Worm (Caenorhabditis elegans) whole organism, late embryonic: ENCODE data around the gene clec-240.

Experiments
- C38D4.7 ChIP-seq: fragments of 200-800 bp; sonication (Bioruptor generic); optimal IDR thresholded peaks from 2 replicates; lab custom pipeline; 2018; ENCODE audit warnings: mild to moderate bottlenecking, missing genetic modification characterization, moderate library complexity, missing compliant biosample characterization
- K09A11.1 ChIP-seq: sonication (generic microtip); optimal IDR thresholded peaks from 2 replicates; lab custom pipeline; 2017; ENCODE audit warnings: antibody characterized with exemption, mild to moderate bottlenecking, missing genetic modification characterization, missing compliant biosample characterization; ENCODE audit not compliant: insufficient read depth
- T23F11.4 ChIP-seq: fragments of 200-800 bp; sonication (Bioruptor generic); optimal IDR thresholded peaks from 2 replicates; lab custom pipeline; 2018; ENCODE audit warnings: mild to moderate bottlenecking, missing genetic modification characterization, missing compliant biosample characterization
- Y22D7AL.16 ChIP-seq: sonication (generic microtip); optimal IDR thresholded peaks from 2 replicates; lab custom pipeline; 2016; ENCODE audit warnings: missing genetic modification characterization, missing compliant biosample characterization
- ahr-1 ChIP-seq: sonication (generic microtip); optimal IDR thresholded peaks from 2 replicates; lab custom pipeline; 2016; ENCODE audit warnings: missing genetic modification characterization, missing compliant biosample characterization
- ama-1 ChIP-seq: fragments of 150-350 bp; optimal IDR thresholded peaks from 2 replicates; lab custom pipeline; 2014
- ceh-18 ChIP-seq: sonication (generic microtip); optimal IDR thresholded peaks from 2 replicates; lab custom pipeline; 2016; ENCODE audit warnings: missing genetic modification characterization, missing compliant biosample characterization
- ceh-19 ChIP-seq: fragments of 200-800 bp; sonication (Bioruptor generic); optimal IDR thresholded peaks from 2 replicates; lab custom pipeline; 2018; ENCODE audit warnings: mild to moderate bottlenecking, missing genetic modification characterization, missing compliant biosample characterization
- ceh-22 ChIP-seq: sonication (generic microtip); optimal IDR thresholded peaks from 2 replicates; lab custom pipeline; 2017; ENCODE audit warnings: missing biosample characterization, missing genetic modification characterization
- ceh-48 ChIP-seq: sonication (generic microtip); optimal IDR thresholded peaks from 2 replicates; lab custom pipeline; 2016; ENCODE audit warnings: missing genetic modification characterization, inconsistent platforms, missing compliant biosample characterization
- che-1 ChIP-seq: sonication (generic microtip); optimal IDR thresholded peaks from 2 replicates; lab custom pipeline; 2016; ENCODE audit warnings: mild to moderate bottlenecking, missing genetic modification characterization, missing compliant biosample characterization
- dve-1 ChIP-seq: sonication (generic microtip); optimal IDR thresholded peaks from 2 replicates; lab custom pipeline; 2017; ENCODE audit warnings: antibody characterized with exemption, mild to moderate bottlenecking, missing genetic modification characterization, missing compliant biosample characterization
- elt-2 ChIP-seq: sonication (generic microtip); optimal IDR thresholded peaks from 2 replicates; lab custom pipeline; 2016; ENCODE audit warnings: missing genetic modification reagents, missing genetic modification characterization, missing compliant biosample characterization
- elt-4 ChIP-seq: sonication (generic microtip); optimal IDR thresholded peaks from 2 replicates; lab custom pipeline; 2016; ENCODE audit warnings: missing genetic modification characterization, missing compliant biosample characterization
- eyg-1 ChIP-seq: sonication (generic microtip); optimal IDR thresholded peaks from 2 replicates; lab custom pipeline; 2016; ENCODE audit warnings: missing genotype, missing genetic modification characterization, missing compliant biosample characterization
- fax-1 ChIP-seq: sonication (generic microtip); optimal IDR thresholded peaks from 2 replicates; lab custom pipeline; 2016; ENCODE audit warnings: missing genotype, missing genetic modification characterization, missing compliant biosample characterization
- fkh-10 ChIP-seq: fragments of 150-350 bp; optimal IDR thresholded peaks from 2 replicates; lab custom pipeline; 2014; ENCODE audit warnings: missing biosample characterization, missing genetic modification reagents, missing genetic modification characterization
- fkh-6 ChIP-seq: sonication (generic microtip); optimal IDR thresholded peaks from 2 replicates; lab custom pipeline; 2016; ENCODE audit warnings: missing genetic modification characterization, missing compliant biosample characterization
- gmeb-2 ChIP-seq: sonication (generic microtip); optimal IDR thresholded peaks from 2 replicates; lab custom pipeline; 2016; ENCODE audit warnings: missing genetic modification characterization, inconsistent platforms, missing compliant biosample characterization
- hlh-15 ChIP-seq: sonication (generic microtip); optimal IDR thresholded peaks from 2 replicates; lab custom pipeline; 2016; ENCODE audit warnings: missing genetic modification characterization, missing compliant biosample characterization
- hlh-30 ChIP-seq: sonication (generic microtip); optimal IDR thresholded peaks from 2 replicates; lab custom pipeline; 2017; ENCODE audit warnings: antibody characterized with exemption, missing genetic modification characterization, missing compliant biosample characterization; ENCODE audit not compliant: insufficient read depth
- lim-6 ChIP-seq: sonication (generic microtip); optimal IDR thresholded peaks from 2 replicates; lab custom pipeline; 2016; ENCODE audit warnings: missing genetic modification characterization, missing compliant biosample characterization
- lin-11 ChIP-seq: fragments of 200-800 bp; sonication (Bioruptor generic); optimal IDR thresholded peaks from 2 replicates; lab custom pipeline; 2018; ENCODE audit warnings: mild to moderate bottlenecking, missing genetic modification characterization, missing compliant biosample characterization
- madf-2 ChIP-seq: sonication (generic microtip); optimal IDR thresholded peaks from 2 replicates; lab custom pipeline; 2017; ENCODE audit warnings: missing genetic modification characterization, missing compliant biosample characterization
- nfya-1 ChIP-seq: sonication (generic microtip); optimal IDR thresholded peaks from 2 replicates; lab custom pipeline; 2017; ENCODE audit warnings: missing genetic modification characterization, mild to moderate bottlenecking, missing compliant biosample characterization, antibody characterized with exemption, moderate library complexity
- npax-4 ChIP-seq: sonication (generic microtip); optimal IDR thresholded peaks from 2 replicates; lab custom pipeline; 2016; ENCODE audit warnings: missing genetic modification characterization, missing compliant biosample characterization
- pag-3 ChIP-seq: sonication (generic microtip); optimal IDR thresholded peaks from 2 replicates; lab custom pipeline; 2016; ENCODE audit warnings: missing compliant biosample characterization, missing genetic modification characterization, borderline replicate concordance
- pax-1 ChIP-seq: fragments of 150-350 bp; optimal IDR thresholded peaks from 2 replicates; lab custom pipeline; 2014; ENCODE audit warnings: missing biosample characterization, missing genetic modification characterization
- pha-4 ChIP-seq: fragments of 150-350 bp; optimal IDR thresholded peaks from 2 replicates; lab custom pipeline; 2018; ENCODE audit warnings: missing biosample characterization, missing genetic modification reagents, missing genetic modification characterization
- pqm-1 ChIP-seq: sonication (generic microtip); optimal IDR thresholded peaks from 2 replicates; lab custom pipeline; 2016; ENCODE audit warnings: missing genetic modification characterization, missing compliant biosample characterization
- pros-1 ChIP-seq: fragments of 150-350 bp; optimal IDR thresholded peaks from 2 replicates; lab custom pipeline; 2014; ENCODE audit warnings: missing biosample characterization, missing genetic modification reagents, missing genetic modification characterization
- ref-2 ChIP-seq: sonication (generic microtip); optimal IDR thresholded peaks from 2 replicates; lab custom pipeline; 2016; ENCODE audit warnings: missing genetic modification characterization, missing compliant biosample characterization
- sdc-2 ChIP-seq: sonication (generic microtip); optimal IDR thresholded peaks from 2 replicates; lab custom pipeline; 2016; ENCODE audit warnings: missing genotype, missing genetic modification characterization, missing compliant biosample characterization
- syd-9 ChIP-seq: sonication (generic microtip); optimal IDR thresholded peaks from 2 replicates; lab custom pipeline; 2016; ENCODE audit warnings: mild to moderate bottlenecking, missing genetic modification characterization, moderate library complexity, missing compliant biosample characterization
- tbx-7 ChIP-seq: sonication (generic microtip); optimal IDR thresholded peaks from 2 replicates; lab custom pipeline; 2016; ENCODE audit warnings: missing genotype, missing genetic modification characterization, missing compliant biosample characterization
- ttx-3 ChIP-seq: sonication (generic microtip); optimal IDR thresholded peaks from 2 replicates; lab custom pipeline; 2016; ENCODE audit warnings: missing genetic modification reagents, missing genetic modification characterization, missing compliant biosample characterization
- unc-42 ChIP-seq: sonication (generic microtip); optimal IDR thresholded peaks from 2 replicates; lab custom pipeline; 2016; ENCODE audit warnings: missing genotype, missing genetic modification characterization, missing compliant biosample characterization
- ztf-16 ChIP-seq: sonication (generic microtip); optimal IDR thresholded peaks from 2 replicates; lab custom pipeline; 2017; ENCODE audit warnings: missing genetic modification characterization, missing compliant biosample characterization

The clec-240 gene

DNA sequence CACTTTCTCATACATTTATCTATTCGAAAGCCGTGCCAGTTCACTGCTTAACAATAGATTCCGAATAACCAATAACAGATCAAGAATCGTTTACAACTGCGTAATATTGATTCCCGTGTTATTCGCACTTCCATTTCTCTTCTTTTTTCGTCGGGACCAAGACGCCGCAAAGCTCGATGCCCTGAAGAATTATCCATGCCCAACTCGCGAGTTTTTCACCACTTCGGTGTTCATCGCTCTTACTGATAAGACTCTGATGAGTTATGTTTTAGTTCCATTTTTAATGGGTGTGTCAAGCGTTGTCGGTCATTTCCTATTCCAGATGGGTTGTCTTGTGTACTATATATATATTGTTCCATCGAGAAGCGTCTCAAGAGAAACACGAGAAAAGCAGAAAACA lies 36.5 kb upstream of the clec-240 start:
- TF ChIP-seq gmeb-2 (no peak), pha-4 (tag; lab: Kevin White, UChicago) (no peak), fax-1 (tag; lab: Kevin White, UChicago) (no peak), ceh-22 (tag; lab: Kevin White, UChicago) (no peak), elt-2 (no peak), Y22D7AL.16 (tag; lab: Kevin White, UChicago) (no peak), ceh-18 (tag; lab: Kevin White, UChicago) (no peak), ref-2 (tag; lab: Kevin White, UChicago) (no peak), madf-2 (no peak), ceh-48 (tag; lab: Kevin White, UChicago) (no peak), C38D4.7 (no peak), pqm-1 (tag; lab: Kevin White, UChicago) (no peak), fkh-6 (no peak), che-1 (tag; lab: Kevin White, UChicago) (no peak), nfya-1 (tag; lab: Kevin White, UChicago) (no peak), lin-11 (tag; lab: Kevin White, UChicago) (no peak), hlh-15 (tag; lab: Kevin White, UChicago) (no peak), unc-42 (tag; lab: Kevin White, UChicago) (no peak), eyg-1 (no peak), ztf-16 (tag; lab: Kevin White, UChicago) (no peak)

DNA sequence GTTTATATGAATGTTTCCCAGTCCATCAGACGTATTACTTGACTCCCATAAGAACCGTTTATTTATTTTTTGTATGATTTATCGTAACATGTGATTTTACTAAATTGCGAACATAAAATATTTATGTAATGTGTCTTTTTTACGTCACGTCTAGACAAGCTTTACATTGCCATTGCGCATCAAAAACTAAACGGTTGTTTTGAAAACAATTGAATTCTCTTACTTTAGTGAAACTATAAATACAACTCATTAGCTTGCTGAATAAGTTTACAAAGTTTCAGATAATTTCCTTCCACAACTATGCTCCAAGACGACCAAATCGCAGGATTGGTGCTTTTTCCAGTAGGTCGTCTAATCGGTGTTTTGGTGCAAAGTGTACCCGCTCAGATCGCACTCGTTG lies 34.9 kb upstream of the clec-240 start, which contains the start of gene srx-54:
srx-54 (plus strand) TSS at position 301 of the 400 bp plus-strand sequence.
- TF ChIP-seq ceh-19 (GFP tag; lab: Kevin White, UChicago) = no peak
- no peak for TF ChIP-seq ama-1 (lab: Kevin White, UChicago)
- no peak for TF ChIP-seq tbx-7
- TF ChIP-seq fkh-10 (GFP tag; lab: Kevin White, UChicago) = no peak
- TF ChIP-seq lim-6 = no peak
- no peak for TF ChIP-seq syd-9 (tag; lab: Kevin White, UChicago)
- no peak for TF ChIP-seq pag-3 (tag; lab: Kevin White, UChicago)

DNA sequence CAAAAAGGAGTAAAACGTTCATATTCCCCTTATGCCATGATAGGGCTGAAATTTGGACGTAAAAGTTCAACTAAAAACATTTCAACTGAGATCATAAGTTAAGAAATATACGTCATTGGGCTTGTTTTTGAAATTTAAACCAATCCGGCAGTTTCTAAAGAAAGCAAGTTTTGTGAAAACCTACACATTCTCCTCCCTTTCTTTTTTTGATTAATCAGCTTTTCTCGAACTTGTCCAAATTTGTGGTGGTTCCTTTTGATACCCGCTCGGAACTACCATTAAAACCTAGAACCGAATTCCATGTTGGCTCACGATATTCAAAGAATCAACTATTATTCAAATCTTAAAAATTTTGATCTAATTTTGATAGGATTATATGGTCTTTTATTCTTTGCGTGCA lies 29.4 kb upstream of the clec-240 start, which contains the start of gene srz-54:
srz-54 (plus strand) TSS at position 301 of the 400 bp plus-strand sequence.
- TF ChIP-seq ahr-1 (tag; lab: Kevin White, UChicago) = no peak
- TF ChIP-seq fkh-10 (GFP tag; lab: Kevin White, UChicago) = no peak

DNA sequence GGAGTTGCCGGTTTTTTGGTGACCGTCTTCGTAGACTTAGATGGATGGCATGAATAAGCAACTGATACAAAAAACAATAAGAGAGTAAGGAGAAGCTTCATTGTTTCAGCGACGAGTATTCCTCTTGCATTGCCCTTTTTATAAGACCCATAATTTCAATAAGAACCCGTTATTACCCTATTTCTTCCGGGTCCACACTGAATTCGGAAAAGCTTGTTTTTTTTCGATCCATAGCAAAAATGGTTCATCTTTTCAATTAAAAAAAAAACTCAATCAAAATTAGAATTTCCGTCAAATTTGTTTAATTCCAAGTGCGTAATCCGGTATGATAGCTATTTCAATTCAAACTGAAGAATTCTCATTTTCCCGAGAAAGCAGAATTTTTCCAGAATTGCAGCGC lies 22.8 kb upstream of the clec-240 start, which contains the start of gene Y102A5C.40:
Y102A5C.40 (minus strand) TSS at position 101 of the 400 bp plus-strand sequence.
- no peak for TF ChIP-seq npax-4 (tag; lab: Kevin White, UChicago)
- TF ChIP-seq pros-1 (tag; lab: Kevin White, UChicago) = no peak
- TF ChIP-seq madf-2 = no peak
- TF ChIP-seq ama-1 (lab: Kevin White, UChicago) = no peak
- no peak for TF ChIP-seq tbx-7
- no peak for TF ChIP-seq dve-1 (tag; lab: Kevin White, UChicago)
- TF ChIP-seq ahr-1 (tag; lab: Kevin White, UChicago) = no peak
- TF ChIP-seq elt-4 = no peak
- TF ChIP-seq T23F11.4 (GFP tag; lab: Kevin White, UChicago) = no peak
- TF ChIP-seq, all 69 proteins: peak for 0

DNA sequence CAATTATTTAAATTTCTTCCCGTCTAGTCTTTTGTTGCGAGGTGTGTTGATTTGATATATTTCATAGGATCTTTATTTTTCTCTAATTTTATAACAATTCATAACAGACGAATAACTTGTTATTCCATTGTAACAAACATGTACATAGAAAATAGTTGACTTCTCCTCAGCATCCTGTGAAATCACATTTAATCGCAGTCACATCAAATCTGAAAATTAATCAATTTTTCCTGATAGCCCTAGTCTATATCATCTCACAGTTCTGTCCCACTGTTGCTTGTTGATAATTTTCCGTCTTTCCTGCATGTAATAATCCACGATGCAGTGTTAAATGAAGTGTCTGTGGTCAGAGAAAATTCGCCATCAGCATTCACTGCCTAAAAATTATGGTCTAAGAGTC lies 22.0 kb upstream of the clec-240 start:
- TF ChIP-seq ztf-16 (tag; lab: Kevin White, UChicago) (no peak), elt-2 (no peak), K09A11.1 (tag; lab: Kevin White, UChicago) (no peak), pax-1 (tag; lab: Kevin White, UChicago) (no peak), ttx-3 (tag; lab: Kevin White, UChicago) (no peak), sdc-2 (tag; lab: Kevin White, UChicago) (no peak), hlh-30 (tag; lab: Kevin White, UChicago) (no peak)
